Fruit fly (Drosophila melanogaster) whole organism, embryonic: ENCODE results near the gene pros.

ENCODE experiments used
- ATbp ChIP-seq: fragments of 200-800 bp; sonication (Bioruptor generic); optimal IDR thresholded peaks from 2 replicates; lab custom pipeline; 2017; ENCODE audit warnings: missing biosample characterization, mild to moderate bottlenecking, missing genetic modification characterization, missing genetic modification reagents
- Adf1 ChIP-seq: fragments of 200-800 bp; sonication (Bioruptor generic); IDR thresholded peaks from 2 replicates; pipeline ENCODE4 v1.3.6; 2022; ENCODE audit warnings: missing biosample characterization, missing genetic modification characterization
- Bdp1 ChIP-seq: fragments of 200-800 bp; sonication (Bioruptor generic); optimal IDR thresholded peaks from 3 replicates; lab custom pipeline; 2016; ENCODE audit warnings: missing biosample characterization, missing genetic modification characterization
- CG15073 ChIP-seq: fragments of 200-800 bp; sonication (Bioruptor generic); optimal IDR thresholded peaks from 2 replicates; lab custom pipeline; 2016; ENCODE audit warnings: missing biosample characterization, missing genetic modification characterization
- CG15269 ChIP-seq: fragments of 200-800 bp; sonication (Bioruptor generic); optimal IDR thresholded peaks from 2 replicates; lab custom pipeline; 2018; ENCODE audit warnings: missing biosample characterization, mild to moderate bottlenecking, missing genetic modification characterization, moderate library complexity
- CG15514 ChIP-seq: fragments of 200-800 bp; sonication (Bioruptor generic); optimal IDR thresholded peaks from 3 replicates; lab custom pipeline; 2017; ENCODE audit warnings: missing biosample characterization, missing genetic modification characterization, mild to moderate bottlenecking, moderate library complexity, missing genetic modification reagents
- CG16815 ChIP-seq: fragments of 200-800 bp; sonication (Bioruptor generic); optimal IDR thresholded peaks from 3 replicates; lab custom pipeline; 2017; ENCODE audit warnings: missing biosample characterization, mild to moderate bottlenecking, missing genetic modification characterization
- CG17328 ChIP-seq: fragments of 200-800 bp; sonication (Bioruptor generic); IDR thresholded peaks from 2 replicates; pipeline ENCODE4 v1.3.6; 2022; ENCODE audit warnings: missing biosample characterization, missing genetic modification characterization
- CG2116 ChIP-seq: fragments of 200-800 bp; sonication (Bioruptor generic); optimal IDR thresholded peaks from 3 replicates; lab custom pipeline; 2018; ENCODE audit warnings: missing biosample characterization, mild to moderate bottlenecking, missing genetic modification characterization
- CG3407 ChIP-seq: fragments of 200-800 bp; sonication (Bioruptor generic); optimal IDR thresholded peaks from 2 replicates; lab custom pipeline; 2018; ENCODE audit warnings: missing biosample characterization, mild to moderate bottlenecking, missing genetic modification characterization
- CG4404 ChIP-seq: fragments of 200-800 bp; sonication (Bioruptor generic); IDR thresholded peaks from 2 replicates; pipeline ENCODE4 v1.3.6; 2022; ENCODE audit warnings: missing biosample characterization, missing genetic modification characterization
- CG4730 ChIP-seq: fragments of 200-800 bp; sonication (Bioruptor generic); IDR thresholded peaks from 2 replicates; pipeline ENCODE4 v1.3.6; 2022; ENCODE audit warnings: missing biosample characterization, missing genetic modification characterization
- CG6813 ChIP-seq: fragments of 200-800 bp; sonication (Bioruptor generic); optimal IDR thresholded peaks from 2 replicates; lab custom pipeline; 2017; ENCODE audit warnings: missing biosample characterization, missing genetic modification characterization, mild to moderate bottlenecking, moderate library complexity, missing genetic modification reagents
- CG7271 ChIP-seq: fragments of 200-800 bp; sonication (Bioruptor generic); optimal IDR thresholded peaks from 2 replicates; lab custom pipeline; 2018; ENCODE audit warnings: missing biosample characterization, mild to moderate bottlenecking, missing genetic modification characterization, moderate library complexity
- CG7556 ChIP-seq: fragments of 200-800 bp; sonication (Bioruptor generic); optimal IDR thresholded peaks from 2 replicates; lab custom pipeline; 2017; ENCODE audit warnings: missing biosample characterization, mild to moderate bottlenecking, missing genetic modification characterization
- CG9932 ChIP-seq: fragments of 200-800 bp; sonication (Bioruptor generic); IDR thresholded peaks from 2 replicates; pipeline ENCODE4 v1.3.6; 2022; ENCODE audit warnings: missing biosample characterization, missing genetic modification characterization
- Camta ChIP-seq: fragments of 200-800 bp; sonication (Bioruptor generic); optimal IDR thresholded peaks from 2 replicates; lab custom pipeline; 2016; ENCODE audit warnings: missing biosample characterization, missing genetic modification characterization
- CkIIα-i1 ChIP-seq: fragments of 200-800 bp; sonication (Bioruptor generic); IDR thresholded peaks from 2 replicates; pipeline ENCODE4 v1.3.6; 2022; ENCODE audit warnings: missing biosample characterization, missing genetic modification characterization
- Dp ChIP-seq: fragments of 200-800 bp; sonication (Bioruptor generic); optimal IDR thresholded peaks from 2 replicates; lab custom pipeline; 2018; ENCODE audit warnings: missing biosample characterization, mild to moderate bottlenecking, missing genetic modification characterization, moderate library complexity
- HLH3B ChIP-seq: fragments of 200-800 bp; sonication (Bioruptor generic); IDR thresholded peaks from 2 replicates; pipeline ENCODE4 v1.3.6; 2022; ENCODE audit warnings: missing biosample characterization, missing genetic modification characterization
- HLH4C ChIP-seq: fragments of 200-800 bp; sonication (Bioruptor generic); IDR thresholded peaks from 3 replicates; pipeline ENCODE4 v1.3.6; 2022; ENCODE audit warnings: missing biosample characterization, missing genetic modification characterization; ENCODE audit not compliant: partially characterized antibody
- Hr51 ChIP-seq, 2 experiments: fragments of 200-800 bp; sonication (Bioruptor generic); optimal IDR thresholded peaks; 2 replicates in 1 of 2; 3 replicates in 1 of 2; lab custom pipeline; 2016 to 2018; ENCODE audit warnings: missing biosample characterization in 2 of 2, missing genetic modification characterization in 2 of 2, mild to moderate bottlenecking in 1 of 2, moderate library complexity in 1 of 2
- MTF-1 ChIP-seq: fragments of 200-800 bp; sonication (Bioruptor generic); optimal IDR thresholded peaks from 2 replicates; lab custom pipeline; 2018; ENCODE audit warnings: missing biosample characterization, mild to moderate bottlenecking, missing genetic modification characterization, borderline replicate concordance
- Mad ChIP-seq: fragments of 200-800 bp; sonication (Bioruptor generic); optimal IDR thresholded peaks from 2 replicates; lab custom pipeline; 2016; ENCODE audit warnings: missing biosample characterization, missing genetic modification characterization
- Myb ChIP-seq: fragments of 200-800 bp; sonication (Bioruptor generic); optimal IDR thresholded peaks from 2 replicates; lab custom pipeline; 2016; ENCODE audit warnings: missing biosample characterization, missing genetic modification characterization
- NC2α ChIP-seq: fragments of 200-800 bp; sonication (Bioruptor generic); optimal IDR thresholded peaks from 2 replicates; lab custom pipeline; 2016; ENCODE audit warnings: missing biosample characterization, missing genetic modification characterization
- NFAT ChIP-seq: fragments of 200-800 bp; sonication (Bioruptor generic); IDR thresholded peaks from 2 replicates; pipeline ENCODE4 v1.3.6; 2022; ENCODE audit warnings: missing biosample characterization, missing genetic modification characterization
- Pdp1 ChIP-seq, 2 experiments: fragments of 200-800 bp; sonication (Bioruptor generic); optimal IDR thresholded peaks; 3 replicates each; lab custom pipeline; 2016; ENCODE audit warnings: missing biosample characterization in 2 of 2, missing genetic modification characterization in 2 of 2, mild to moderate bottlenecking in 1 of 2, moderate library complexity in 1 of 2
- Rfx ChIP-seq: fragments of 200-800 bp; sonication (Bioruptor generic); IDR thresholded peaks from 2 replicates; pipeline ENCODE4 v1.3.6; 2022; ENCODE audit warnings: missing biosample characterization, missing genetic modification characterization
- Ssrp ChIP-seq: fragments of 200-800 bp; sonication (Bioruptor generic); optimal IDR thresholded peaks from 2 replicates; lab custom pipeline; 2018; ENCODE audit warnings: missing biosample characterization, mild to moderate bottlenecking, missing genetic modification characterization, moderate library complexity
- Trl ChIP-seq, 3 experiments: fragments of >200 bp in 2 of 3; fragments of 200-800 bp in 1 of 3; sonication (Bioruptor generic) in 1 of 3; optimal IDR thresholded peaks; 2 replicates in 1 of 3; 3 replicates in 2 of 3; lab custom pipeline; 2016 to 2017; ENCODE audit warnings: missing biosample characterization in 1 of 3, missing genetic modification characterization in 1 of 3
- Usf ChIP-seq: fragments of 200-800 bp; sonication (Bioruptor generic); optimal IDR thresholded peaks from 2 replicates; lab custom pipeline; 2017; ENCODE audit warnings: missing genotype, missing biosample characterization, missing genetic modification characterization
- amos ChIP-seq: fragments of 200-800 bp; sonication (Bioruptor generic); IDR thresholded peaks from 2 replicates; pipeline ENCODE4 v1.3.6; 2022; ENCODE audit warnings: missing biosample characterization, missing genetic modification characterization; ENCODE audit not compliant: partially characterized antibody
- ara ChIP-seq: fragments of 200-800 bp; sonication (Bioruptor generic); IDR thresholded peaks from 2 replicates; pipeline ENCODE4 v1.3.6; 2022; ENCODE audit warnings: missing biosample characterization, missing genetic modification characterization
- bbx ChIP-seq: fragments of 200-800 bp; sonication (Bioruptor generic); IDR thresholded peaks from 2 replicates; pipeline ENCODE4 v1.3.6; 2022; ENCODE audit warnings: missing biosample characterization, missing genetic modification characterization; ENCODE audit not compliant: partially characterized antibody
- hb ChIP-seq: fragments of 200-800 bp; sonication (Bioruptor generic); IDR thresholded peaks from 3 replicates; pipeline ENCODE4 v1.3.6; 2022; ENCODE audit warnings: missing biosample characterization, missing genetic modification characterization; ENCODE audit not compliant: partially characterized antibody
- hbn ChIP-seq: fragments of 200-800 bp; sonication (Bioruptor generic); IDR thresholded peaks from 2 replicates; pipeline ENCODE4 v1.3.6; 2022; ENCODE audit warnings: missing biosample characterization, missing genetic modification characterization; ENCODE audit not compliant: partially characterized antibody
- insv ChIP-seq, 2 experiments: fragments of 200-800 bp; sonication (Bioruptor generic); optimal IDR thresholded peaks; 3 replicates each; lab custom pipeline; 2016 to 2018; ENCODE audit warnings: missing biosample characterization in 2 of 2, missing genetic modification characterization in 2 of 2
- klu ChIP-seq: fragments of 200-800 bp; sonication (Bioruptor generic); IDR thresholded peaks from 2 replicates; pipeline ENCODE4 v1.3.6; 2022; ENCODE audit warnings: missing biosample characterization, missing genetic modification characterization
- kni ChIP-seq: fragments of 200-800 bp; sonication (Bioruptor generic); optimal IDR thresholded peaks from 3 replicates; lab custom pipeline; 2017; ENCODE audit warnings: mild to moderate bottlenecking, missing biosample characterization, missing genetic modification reagents, missing genetic modification characterization
- lab ChIP-seq: fragments of 200-800 bp; sonication (Bioruptor generic); optimal IDR thresholded peaks from 3 replicates; lab custom pipeline; 2017; ENCODE audit warnings: missing biosample characterization, missing genetic modification characterization, mild to moderate bottlenecking, moderate library complexity, missing genetic modification reagents
- odd ChIP-seq: fragments of 200-800 bp; sonication (Bioruptor generic); optimal IDR thresholded peaks from 2 replicates; lab custom pipeline; 2017; ENCODE audit warnings: missing biosample characterization, mild to moderate bottlenecking, missing genetic modification characterization
- pfk ChIP-seq: fragments of 200-800 bp; sonication (Bioruptor generic); optimal IDR thresholded peaks from 2 replicates; lab custom pipeline; 2018; ENCODE audit warnings: missing biosample characterization, mild to moderate bottlenecking, missing genetic modification characterization, moderate library complexity
- sens ChIP-seq: fragments of 200-800 bp; sonication (Bioruptor generic); peaks from one replicate; lab custom pipeline; 2016; ENCODE audit warnings: missing biosample characterization, missing genetic modification characterization
- sima ChIP-seq: fragments of 200-800 bp; sonication (Bioruptor generic); optimal IDR thresholded peaks from 2 replicates; lab custom pipeline; 2016; ENCODE audit warnings: missing biosample characterization, missing genetic modification characterization
- sob ChIP-seq: fragments of 200-800 bp; sonication (Bioruptor generic); IDR thresholded peaks from 2 replicates; pipeline ENCODE4 v1.3.6; 2022; ENCODE audit warnings: missing biosample characterization, missing genetic modification characterization
- stwl ChIP-seq: fragments of 200-800 bp; sonication (Bioruptor generic); optimal IDR thresholded peaks from 3 replicates; lab custom pipeline; 2018; ENCODE audit warnings: missing biosample characterization, mild to moderate bottlenecking, missing genetic modification characterization, moderate library complexity
- sug ChIP-seq: fragments of 200-800 bp; optimal IDR thresholded peaks from 2 replicates; lab custom pipeline; 2019; ENCODE audit warnings: missing biosample characterization, mild to moderate bottlenecking, missing genetic modification characterization, moderate library complexity
- unc-4 ChIP-seq: fragments of 200-800 bp; sonication (Bioruptor generic); IDR thresholded peaks from 2 replicates; pipeline ENCODE4 v1.3.6; 2022; ENCODE audit warnings: missing biosample characterization, missing genetic modification characterization; ENCODE audit not compliant: partially characterized antibody
- z ChIP-seq: fragments of 200-800 bp; sonication (Bioruptor generic); IDR thresholded peaks from 3 replicates; pipeline ENCODE4 v1.3.6; 2022; ENCODE audit warnings: missing biosample characterization, missing genetic modification characterization

Gene pros

dm6 chr3R:11407733-11408134 lies 79.5 kb downstream of the pros start, which contains the start of gene mRpL40 (continued):
- TF ChIP-seq kni (GFP tag; lab: Kevin White, UChicago) (no peak), CG3407 (no peak), insv (GFP tag; optimal IDR thresholded peaks at IDR 0.05; lab: Kevin White, UChicago) (peak; percentile 4 to 95), HLH4C (GFP tag; lab: Robert Waterston, UW) (peak; percentile 47; the same call in 1 of the 3 replicates), ATbp (GFP tag; lab: Kevin White, UChicago) (no peak), sima (GFP tag; lab: Kevin White, UChicago) (no peak), Pdp1 (GFP tag; optimal IDR thresholded peaks at IDR 0.05; lab: Kevin White, UChicago) (peak in 1 of 2 experiments; percentile 98), Usf (GFP tag; lab: Kevin White, UChicago) (no peak), sob (GFP tag; lab: Robert Waterston, UW) (no peak), Myb (GFP tag; lab: Kevin White, UChicago) (peak; percentile 85), Bdp1 (no peak), CG7271 (tag; lab: Kevin White, UChicago) (no peak), CG6813 (no peak), amos (GFP tag; lab: Robert Waterston, UW) (no peak; the same call in 1 of the 2 replicates), MTF-1 (GFP tag; lab: Kevin White, UChicago) (no peak), hbn (GFP tag; lab: Robert Waterston, UW) (peak; percentile 47), Hr51 (GFP tag; optimal IDR thresholded peaks at IDR 0.05; lab: Kevin White, UChicago) (no peak), HLH3B (no peak), Mad (no peak), CG4730 (GFP tag; lab: Robert Waterston, UW) (no peak), z (GFP tag; lab: Robert Waterston, UW) (no peak), sug (tag; lab: Kevin White, UChicago) (no peak), bbx (peak; percentile 42; the same call in 1 of the 2 replicates), CG2116 (GFP tag; lab: Kevin White, UChicago) (peak; percentile 23), pfk (GFP tag; lab: Kevin White, UChicago) (no peak), unc-4 (GFP tag; lab: Robert Waterston, UW) (peak; percentile 49), odd (GFP tag; lab: Kevin White, UChicago) (no peak), CG15073 (GFP tag; lab: Kevin White, UChicago) (no peak), Rfx (no peak), NFAT (GFP tag; lab: Robert Waterston, UW) (no peak), Trl (optimal IDR thresholded peaks at IDR 0.05; lab: Kevin White, UChicago) (no peak), Trl (GFP tag; optimal IDR thresholded peaks at IDR 0.05; lab: Kevin White, UChicago) (no peak), stwl (tag; lab: Kevin White, UChicago) (peak; percentile 81), CG7556 (no peak), sens (GFP tag; lab: Kevin White, UChicago) (peak; percentile 32), CG9932 (GFP tag; lab: Robert Waterston, UW) (no peak), CG16815 (GFP tag; lab: Kevin White, UChicago) (no peak), klu (no peak), ara (GFP tag; lab: Robert Waterston, UW) (no peak), lab (GFP tag; lab: Kevin White, UChicago) (no peak), hb (GFP tag; lab: Robert Waterston, UW) (no peak), Ssrp (tag; lab: Kevin White, UChicago) (no peak), CG17328 (GFP tag; lab: Robert Waterston, UW) (no peak), Adf1 (GFP tag; lab: Robert Waterston, UW) (no peak), Dp (peak; percentile 67), NC2α (GFP tag; lab: Kevin White, UChicago) (no peak), CG4404 (GFP tag; lab: Robert Waterston, UW) (no peak), CkIIα-i1 (GFP tag; lab: Robert Waterston, UW) (no peak), Camta (GFP tag; lab: Kevin White, UChicago) (no peak), CG15269 (tag; lab: Kevin White, UChicago) (no peak), CG15514 (GFP tag; lab: Kevin White, UChicago) (peak; percentile 21)
